Fruit fly (Drosophila melanogaster): ENCODE data around the gene Pka-C3.

Gene Pka-C3

dm6 chr3L:15906262-15906661 is 48.3 kb downstream of the Pka-C3 start:
- TF ChIP-seq CG11617 (GFP tag; optimal IDR thresholded peaks at IDR 0.05) (no peak), cic (GFP tag; optimal IDR thresholded peaks at IDR 0.05) (no peak), tj (GFP tag; optimal IDR thresholded peaks at IDR 0.05) (no peak), Clk (GFP tag; optimal IDR thresholded peaks at IDR 0.05) (no peak), CG33017 (tag; optimal IDR thresholded peaks at IDR 0.05) (no peak), CG14711 (tag; optimal IDR thresholded peaks at IDR 0.05) (no peak), CG7045 (GFP tag; optimal IDR thresholded peaks at IDR 0.05) (no peak), Mnt (GFP tag; optimal IDR thresholded peaks at IDR 0.05) (no peak), CG1620 (GFP tag; optimal IDR thresholded peaks at IDR 0.05) (no peak), Crg-1 (GFP tag; optimal IDR thresholded peaks at IDR 0.05) (no peak), Hr96 (GFP tag; optimal IDR thresholded peaks at IDR 0.05) (no peak), kay (GFP tag; ENCODE audit: borderline replicate concordance) (no peak), CG5204 (GFP tag; optimal IDR thresholded peaks at IDR 0.05) (no peak)

- TF ChIP-seq ovo (GFP tag; optimal IDR thresholded peaks at IDR 0.05) = no peak
- no peak for TF ChIP-seq CG12768 (GFP tag; optimal IDR thresholded peaks at IDR 0.05)
- TF ChIP-seq bab1 (GFP tag; optimal IDR thresholded peaks at IDR 0.05) = no peak
- no peak for TF ChIP-seq Hr96 (GFP tag; optimal IDR thresholded peaks at IDR 0.05)
- TF ChIP-seq CG5204 (GFP tag; optimal IDR thresholded peaks at IDR 0.05) = no peak
- TF ChIP-seq tj (GFP tag; optimal IDR thresholded peaks at IDR 0.05) = no peak
- no peak for TF ChIP-seq Clk (GFP tag; optimal IDR thresholded peaks at IDR 0.05)
- TF ChIP-seq CG11617 (GFP tag; optimal IDR thresholded peaks at IDR 0.05) = no peak
- TF ChIP-seq pad (GFP tag; optimal IDR thresholded peaks at IDR 0.05) = no peak
- no peak for TF ChIP-seq CG14711 (tag; optimal IDR thresholded peaks at IDR 0.05)
- TF ChIP-seq cnc (optimal IDR thresholded peaks at IDR 0.05) = no peak
- TF ChIP-seq CG7045 (GFP tag; optimal IDR thresholded peaks at IDR 0.05) = no peak
- no peak for TF ChIP-seq Crg-1 (GFP tag; optimal IDR thresholded peaks at IDR 0.05)
- no peak for TF ChIP-seq cic (GFP tag; optimal IDR thresholded peaks at IDR 0.05)
- no peak for TF ChIP-seq CG33017 (tag; optimal IDR thresholded peaks at IDR 0.05)
Observed at dm6 chr3L:15898952-15899351, 55.6 kb downstream of the Pka-C3 start, which contains the start of gene pHCl-1. Gene pHCl-1 (minus strand): TSS chr3L:15899029.

dm6 chr3L:15893490-15893889 is 61.1 kb downstream of the Pka-C3 start:
- TF ChIP-seq kay (GFP tag; ENCODE audit: borderline replicate concordance) = no peak
- TF ChIP-seq CG7101 (tag; optimal IDR thresholded peaks at IDR 0.05) = no peak
- no peak for TF ChIP-seq CG12768 (GFP tag; optimal IDR thresholded peaks at IDR 0.05)
- no peak for TF ChIP-seq CG33017 (tag; optimal IDR thresholded peaks at IDR 0.05)
- no peak for TF ChIP-seq CG7045 (GFP tag; optimal IDR thresholded peaks at IDR 0.05)
- no peak for TF ChIP-seq tj (GFP tag; optimal IDR thresholded peaks at IDR 0.05)
- no peak for TF ChIP-seq CG5204 (GFP tag; optimal IDR thresholded peaks at IDR 0.05)
- TF ChIP-seq Mnt (GFP tag; optimal IDR thresholded peaks at IDR 0.05) = no peak
- no peak for TF ChIP-seq cic (GFP tag; optimal IDR thresholded peaks at IDR 0.05)
- no peak for TF ChIP-seq cnc (optimal IDR thresholded peaks at IDR 0.05)
- TF ChIP-seq bab1 (GFP tag; optimal IDR thresholded peaks at IDR 0.05) = no peak
- TF ChIP-seq CG1620 (GFP tag; optimal IDR thresholded peaks at IDR 0.05) = no peak
- TF ChIP-seq CG14711 (tag; optimal IDR thresholded peaks at IDR 0.05) = no peak
- no peak for TF ChIP-seq CG11617 (GFP tag; optimal IDR thresholded peaks at IDR 0.05)
- no peak for TF ChIP-seq Hr96 (GFP tag; optimal IDR thresholded peaks at IDR 0.05)
- no peak for TF ChIP-seq Clk (GFP tag; optimal IDR thresholded peaks at IDR 0.05)
- no peak for TF ChIP-seq toe (GFP tag; optimal IDR thresholded peaks at IDR 0.05)
- TF ChIP-seq ovo (GFP tag; optimal IDR thresholded peaks at IDR 0.05) = no peak
- TF ChIP-seq pad (GFP tag; optimal IDR thresholded peaks at IDR 0.05) = no peak
- no peak for TF ChIP-seq Crg-1 (GFP tag; optimal IDR thresholded peaks at IDR 0.05)

- TF ChIP-seq CG7101 (tag; optimal IDR thresholded peaks at IDR 0.05) (no peak), CG14711 (tag; optimal IDR thresholded peaks at IDR 0.05) (no peak), CG7045 (GFP tag; optimal IDR thresholded peaks at IDR 0.05) (no peak), Crg-1 (GFP tag; optimal IDR thresholded peaks at IDR 0.05) (no peak), tj (GFP tag; optimal IDR thresholded peaks at IDR 0.05) (no peak), Hr96 (GFP tag; optimal IDR thresholded peaks at IDR 0.05) (no peak), cnc (optimal IDR thresholded peaks at IDR 0.05) (no peak), cic (GFP tag; optimal IDR thresholded peaks at IDR 0.05) (no peak), ovo (GFP tag; optimal IDR thresholded peaks at IDR 0.05) (no peak), CG5204 (GFP tag; optimal IDR thresholded peaks at IDR 0.05) (no peak), toe (GFP tag; optimal IDR thresholded peaks at IDR 0.05) (no peak), pad (GFP tag; optimal IDR thresholded peaks at IDR 0.05) (no peak), Mnt (GFP tag; optimal IDR thresholded peaks at IDR 0.05) (no peak), Clk (GFP tag; optimal IDR thresholded peaks at IDR 0.05) (no peak), CG1620 (GFP tag; optimal IDR thresholded peaks at IDR 0.05) (no peak), bab1 (GFP tag; optimal IDR thresholded peaks at IDR 0.05) (no peak), CG33017 (tag; optimal IDR thresholded peaks at IDR 0.05) (no peak), CG11617 (GFP tag; optimal IDR thresholded peaks at IDR 0.05) (no peak)
Observed at dm6 chr3L:15877520-15877919, 77.1 kb downstream of the Pka-C3 start.

All from whole organism, adult.